Fruit fly (Drosophila melanogaster): ENCODE results near the gene CG7368.

Gene CG7368

DNA sequence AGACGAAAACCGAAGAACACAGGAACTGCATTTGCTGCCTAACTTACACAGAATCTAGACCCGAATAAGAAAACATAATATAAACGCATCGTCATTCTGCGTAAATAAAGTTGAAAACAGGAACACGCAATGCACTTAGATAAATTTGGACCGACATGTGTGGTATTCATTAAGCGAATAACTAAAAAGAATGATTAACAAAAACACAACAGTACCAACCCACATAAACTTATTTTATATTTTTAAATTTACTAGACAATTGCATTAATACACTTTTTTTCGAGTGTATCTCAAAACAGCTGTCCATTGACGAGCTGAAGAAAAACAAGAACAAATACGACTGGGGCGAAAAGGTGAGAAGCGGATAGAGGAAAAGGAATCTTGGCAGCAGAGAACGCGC, 42.7 kb upstream of the CG7368 start (continued):
- TF ChIP-seq CG13894 (tag; optimal IDR thresholded peaks at IDR 0.05) = no peak
- TF ChIP-seq CG12155 (GFP tag; optimal IDR thresholded peaks at IDR 0.05) = peak; percentile 75
- TF ChIP-seq fd102C (GFP tag; optimal IDR thresholded peaks at IDR 0.05) = peak; percentile 76
- TF ChIP-seq Dfd (GFP tag; optimal IDR thresholded peaks at IDR 0.05) = no peak
- TF ChIP-seq lmd (GFP tag; IDR thresholded peaks at IDR 0.05) = peak; percentile 72
- peak; percentile 49; the same call in 1 of the 2 replicates for TF ChIP-seq CG7372 (GFP tag; IDR thresholded peaks at IDR 0.05)
- TF ChIP-seq inv (GFP tag; IDR thresholded peaks at IDR 0.05; ENCODE audit: partially characterized antibody) = no peak
- peak; percentile 85 for TF ChIP-seq CG1529 (GFP tag; optimal IDR thresholded peaks at IDR 0.05)
- TF ChIP-seq PHDP (tag; optimal IDR thresholded peaks at IDR 0.05) = peak; percentile 78
- TF ChIP-seq en (GFP tag; optimal IDR thresholded peaks at IDR 0.05) = peak; percentile 2
- no peak for TF ChIP-seq pho (GFP tag; optimal IDR thresholded peaks at IDR 0.05)
- TF ChIP-seq CG3281 (GFP tag; optimal IDR thresholded peaks at IDR 0.05) = peak; percentile 50
- TF ChIP-seq bcd (GFP tag; optimal IDR thresholded peaks at IDR 0.05) = peak; percentile 72
- TF ChIP-seq Asciz (GFP tag; optimal IDR thresholded peaks at IDR 0.05) = peak; percentile 86
- peak; percentile 46 for TF ChIP-seq TFAM (GFP tag; optimal IDR thresholded peaks at IDR 0.05)
- peak; percentile 96 for TF ChIP-seq CG17829 (tag; optimal IDR thresholded peaks at IDR 0.05)
- TF ChIP-seq danr (GFP tag; IDR thresholded peaks at IDR 0.05) = peak; percentile 69; the same call in 1 of the 2 replicates
- peak; percentile 58 for TF ChIP-seq da (GFP tag; optimal IDR thresholded peaks at IDR 0.05)
- TF ChIP-seq CG9215 (GFP tag; IDR thresholded peaks at IDR 0.05) = peak; percentile 47; the same call in 1 of the 2 replicates
- peak; percentile 70 for TF ChIP-seq dm (GFP tag; optimal IDR thresholded peaks at IDR 0.05)
- peak; percentile 91 for TF ChIP-seq fd96Cb (tag; optimal IDR thresholded peaks at IDR 0.05)
- peak; percentile 84 for TF ChIP-seq Oli (tag; optimal IDR thresholded peaks at IDR 0.05)
- TF ChIP-seq CG33557 (GFP tag; optimal IDR thresholded peaks at IDR 0.05) = peak; percentile 94
- TF ChIP-seq CG17359 (tag; optimal IDR thresholded peaks at IDR 0.05) = peak; percentile 79
- peak; percentile 55 for TF ChIP-seq CG15479 (GFP tag; optimal IDR thresholded peaks at IDR 0.05)
- peak; percentile 61; the same call in 1 of the 2 replicates for TF ChIP-seq CG32767 (GFP tag; IDR thresholded peaks at IDR 0.05)
- TF ChIP-seq amos (GFP tag; IDR thresholded peaks at IDR 0.05; ENCODE audit: partially characterized antibody) = no peak
- TF ChIP-seq Abd-B (GFP tag; optimal IDR thresholded peaks at IDR 0.05) = peak; percentile 84
- peak; percentile 79 for TF ChIP-seq sisA (GFP tag; IDR thresholded peaks at IDR 0.05)
- peak; percentile 69 for TF ChIP-seq bab2 (GFP tag; optimal IDR thresholded peaks at IDR 0.05)
- TF ChIP-seq Gug (GFP tag; IDR thresholded peaks at IDR 0.05) = peak; percentile 63; the same call in 3 of the 4 replicates
- TF ChIP-seq CG32772 (GFP tag; IDR thresholded peaks at IDR 0.05) = peak; percentile 73
- TF ChIP-seq CG9932 (GFP tag; IDR thresholded peaks at IDR 0.05) = peak; percentile 20; the same call in 1 of the 2 replicates
- peak; percentile 76 for TF ChIP-seq psq (GFP tag; optimal IDR thresholded peaks at IDR 0.05)
- no peak for TF ChIP-seq ash1 (GFP tag; optimal IDR thresholded peaks at IDR 0.05)
- peak; percentile 29 for TF ChIP-seq CG12071 (GFP tag; optimal IDR thresholded peaks at IDR 0.05)
- TF ChIP-seq CG12942 (GFP tag; optimal IDR thresholded peaks at IDR 0.05) = peak; percentile 66
- peak; percentile 51 for TF ChIP-seq Bteb2 (GFP tag; optimal IDR thresholded peaks at IDR 0.05)
- no peak for TF ChIP-seq Jarid2 (GFP tag; optimal IDR thresholded peaks at IDR 0.05)
- TF ChIP-seq CG15073 (GFP tag; optimal IDR thresholded peaks at IDR 0.05) = no peak
- TF ChIP-seq Lhr (GFP tag; optimal IDR thresholded peaks at IDR 0.05) = peak; percentile 75
- TF ChIP-seq mam (GFP tag; optimal IDR thresholded peaks at IDR 0.05) = peak; percentile 20
- peak; percentile 46 for TF ChIP-seq CG12769 (tag; optimal IDR thresholded peaks at IDR 0.05)
- peak; percentile 63; the same call in 1 of the 2 replicates for TF ChIP-seq aop (GFP tag; IDR thresholded peaks at IDR 0.05)
- peak; percentile 58 for TF ChIP-seq Kr (GFP tag; optimal IDR thresholded peaks at IDR 0.05)
- TF ChIP-seq sc (optimal IDR thresholded peaks at IDR 0.05) = no peak
- peak; percentile 91 for TF ChIP-seq sc (GFP tag; optimal IDR thresholded peaks at IDR 0.05)
- TF ChIP-seq E2f1 (GFP tag; IDR thresholded peaks at IDR 0.05) = peak; percentile 76
- TF ChIP-seq chm (GFP tag; IDR thresholded peaks at IDR 0.05) = peak; percentile 82; the same call in 1 of the 2 replicates
- TF ChIP-seq CG3847 (GFP tag; IDR thresholded peaks at IDR 0.05) = 0 out of 2 replicates have a peak, but pooled peaks have one; percentile 15
- TF ChIP-seq ato (GFP tag; IDR thresholded peaks at IDR 0.05; ENCODE audit: partially characterized antibody) = no peak

Data from whole organism, embryonic.